Worm (Caenorhabditis elegans): ENCODE results near the gene T28D9.4.
A peak's percentile ranks its signal among the peaks of the same experiment; 100 is the strongest.

T28D9.4 gene

DNA sequence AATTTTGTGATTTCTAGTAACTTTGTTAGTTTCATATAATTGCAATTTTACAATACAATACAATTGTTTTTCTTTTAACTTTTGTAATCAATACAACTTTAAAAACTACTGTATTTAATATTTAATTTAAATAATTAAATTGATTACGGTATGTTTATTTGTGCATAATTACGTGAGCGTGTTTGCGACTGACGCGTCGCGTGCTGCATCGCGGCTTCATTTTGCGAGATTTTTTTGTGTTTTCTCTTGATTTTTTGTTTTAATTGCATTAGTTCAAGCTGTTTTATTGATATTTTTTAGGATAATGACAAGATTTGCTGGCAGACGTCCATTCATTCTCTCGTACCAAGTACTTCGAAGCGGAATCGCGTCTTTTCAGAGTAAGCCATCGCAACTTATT lies at the start of gene T28D9.4:
T28D9.4 (plus strand) TSS at position 301 of the 400 bp plus-strand sequence.
- TF ChIP-seq pros-1 (tag; optimal IDR thresholded peaks at IDR 0.05) (no peak), ztf-16 (tag; optimal IDR thresholded peaks at IDR 0.05) (no peak), madf-2 (tag; optimal IDR thresholded peaks at IDR 0.05) (no peak), zip-5 (tag; optimal IDR thresholded peaks at IDR 0.05) (no peak)

DNA sequence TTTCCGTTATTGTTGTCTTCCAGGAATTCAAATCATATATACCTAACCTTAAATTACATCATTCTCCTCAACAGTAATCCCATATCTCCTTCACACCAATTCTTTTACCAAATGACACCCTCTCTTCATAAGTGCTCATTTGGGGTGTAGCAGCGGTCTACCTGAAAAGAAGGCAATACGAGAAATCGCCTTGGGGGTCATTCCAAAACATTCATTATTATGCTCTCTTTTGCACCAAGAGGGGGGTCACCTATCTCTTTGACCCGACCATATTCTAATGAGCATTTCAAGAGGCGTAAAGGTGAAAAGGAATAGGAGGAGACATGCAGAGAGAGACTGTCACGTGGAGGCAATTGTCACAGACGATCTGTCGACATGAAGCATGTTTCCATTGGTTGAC lies 39.9 kb upstream of the T28D9.4 start:
- peak; percentile 25 for TF ChIP-seq hlh-30 (tag; optimal IDR thresholded peaks at IDR 0.05; ENCODE audit: insufficient read depth)
- TF ChIP-seq T23F11.4 (GFP tag; optimal IDR thresholded peaks at IDR 0.05) = no peak

DNA sequence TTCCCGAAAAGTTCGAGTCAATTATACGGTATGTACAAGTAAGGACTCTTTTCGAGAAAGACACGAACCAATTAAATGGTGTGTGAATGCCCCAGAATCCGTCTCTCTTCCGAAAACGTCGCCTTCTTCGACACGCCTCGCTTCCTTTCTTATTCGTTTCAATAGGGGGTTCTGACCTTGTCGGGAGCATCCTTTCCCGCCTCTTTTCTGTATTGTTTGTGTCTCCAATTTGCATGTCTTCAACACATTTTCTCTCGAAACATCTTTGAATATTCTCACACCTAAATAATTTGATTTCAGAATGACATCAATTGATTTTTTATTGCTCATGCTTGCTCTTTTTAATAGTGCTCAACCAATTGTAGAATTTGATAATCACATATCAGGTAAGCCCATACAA lies 35.6 kb upstream of the T28D9.4 start, which contains the start of gene cutl-16:
cutl-16 (plus strand) TSS at position 301 of the 400 bp plus-strand sequence.
- TF ChIP-seq pha-2 (tag; optimal IDR thresholded peaks at IDR 0.05) = no peak
- TF ChIP-seq C38D4.7 (GFP tag; optimal IDR thresholded peaks at IDR 0.05) = no peak
- no peak for TF ChIP-seq fkh-6 (tag; optimal IDR thresholded peaks at IDR 0.05)
- peak; percentile 24 for TF ChIP-seq ref-2 (tag; optimal IDR thresholded peaks at IDR 0.05)

DNA sequence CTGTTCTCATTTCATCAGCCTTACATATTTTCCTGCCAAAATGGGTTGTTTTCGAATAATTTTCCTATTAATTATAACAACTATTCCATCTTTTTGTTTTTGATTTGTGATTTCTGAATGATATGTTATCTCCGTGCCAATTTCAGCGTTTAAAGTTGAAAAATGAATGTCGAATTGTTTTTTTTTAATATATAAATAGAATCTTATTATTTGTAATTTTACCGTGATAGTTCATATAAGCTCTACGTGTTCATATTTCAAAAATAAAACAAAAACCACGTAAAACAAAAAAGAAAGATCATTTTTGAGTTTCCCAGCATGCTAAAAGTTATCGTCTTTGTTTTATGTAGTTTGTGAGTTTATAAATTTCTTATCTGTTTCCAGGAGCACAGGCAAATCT lies 33.0 kb upstream of the T28D9.4 start, which contains the start of gene K06A1.2:
K06A1.2 (plus strand) TSS at position 301 of the 400 bp plus-strand sequence.
- no peak for TF ChIP-seq F13H6.1 (tag; optimal IDR thresholded peaks at IDR 0.05)
- no peak for TF ChIP-seq ceh-48 (tag; optimal IDR thresholded peaks at IDR 0.05)
- no peak for TF ChIP-seq fkh-6 (tag; optimal IDR thresholded peaks at IDR 0.05)

DNA sequence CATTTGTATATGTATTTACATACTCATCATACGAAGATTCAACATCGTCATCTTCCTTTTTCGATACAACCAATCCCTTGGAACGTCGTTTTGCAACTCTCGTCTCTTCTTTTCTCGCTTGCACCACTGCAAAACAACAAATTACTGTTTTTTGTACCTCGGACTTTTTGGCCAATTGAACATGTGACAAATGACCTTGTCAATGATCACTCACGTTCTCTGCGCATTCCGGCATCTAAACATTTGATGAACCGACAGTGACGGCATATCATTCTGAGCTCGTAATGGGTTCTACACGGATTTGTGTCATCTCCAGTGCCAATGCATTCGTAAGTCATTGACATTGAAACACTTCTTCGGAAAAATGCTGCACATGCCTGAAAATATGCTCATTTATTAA lies 28.6 kb upstream of the T28D9.4 start:
- TF ChIP-seq lim-6 (tag; optimal IDR thresholded peaks at IDR 0.05) (no peak), ceh-14 (tag; optimal IDR thresholded peaks at IDR 0.05) (no peak), ceh-22 (tag; optimal IDR thresholded peaks at IDR 0.05) (no peak), K02D7.2 (tag; optimal IDR thresholded peaks at IDR 0.05) (no peak)

DNA sequence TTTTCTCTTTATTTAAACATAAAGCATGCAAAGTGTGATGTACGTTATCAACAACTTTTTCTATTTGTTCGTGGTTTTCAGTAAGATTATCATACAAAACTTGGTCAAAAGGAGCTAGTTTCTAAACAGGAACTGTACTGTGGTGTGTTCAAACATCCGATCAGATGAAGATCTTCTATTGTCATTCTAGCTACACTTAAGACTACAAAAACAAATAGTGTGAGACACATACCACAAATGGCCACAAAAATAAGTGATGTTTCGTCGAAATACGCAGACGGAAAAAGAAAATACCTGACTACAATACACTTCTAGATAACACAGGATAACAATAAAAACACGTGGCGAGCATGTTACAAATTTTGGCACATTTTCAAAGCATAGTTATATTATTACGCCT lies 28.1 kb upstream of the T28D9.4 start:
- no peak for TF ChIP-seq unc-86 (tag; optimal IDR thresholded peaks at IDR 0.05)
- TF ChIP-seq ttx-3 (tag; optimal IDR thresholded peaks at IDR 0.05) = no peak
- TF ChIP-seq fkh-6 (tag; optimal IDR thresholded peaks at IDR 0.05) = no peak
- no peak for TF ChIP-seq dmd-4 (tag; optimal IDR thresholded peaks at IDR 0.05; ENCODE audit: borderline replicate concordance)
- TF ChIP-seq fax-1 (tag; optimal IDR thresholded peaks at IDR 0.05) = no peak
- TF ChIP-seq pros-1 (tag; optimal IDR thresholded peaks at IDR 0.05) = no peak
- TF ChIP-seq lin-11 (tag; optimal IDR thresholded peaks at IDR 0.05) = no peak
- no peak for TF ChIP-seq hlh-8 (tag; optimal IDR thresholded peaks at IDR 0.05)
- no peak for TF ChIP-seq ceh-2 (tag; optimal IDR thresholded peaks at IDR 0.05)
- no peak for TF ChIP-seq che-1 (tag; optimal IDR thresholded peaks at IDR 0.05)

DNA sequence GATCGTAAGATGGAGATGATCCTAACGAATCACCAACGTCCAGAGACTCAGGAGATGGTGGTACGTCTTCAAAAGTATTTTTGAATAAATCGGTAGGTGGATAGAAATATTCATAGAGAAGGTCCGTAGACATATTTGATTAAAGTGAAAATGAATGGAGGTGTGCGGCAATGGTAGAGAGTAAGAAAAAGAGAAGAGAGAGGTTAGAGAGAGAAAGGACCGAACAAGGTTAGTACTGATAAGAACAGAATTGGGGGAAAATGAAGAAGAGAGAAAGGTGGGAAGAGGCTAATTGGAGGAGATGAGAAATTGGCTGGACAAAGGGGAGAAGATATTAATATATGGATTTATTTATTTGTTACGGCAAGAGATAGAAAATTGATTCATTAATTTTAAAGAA lies 27.1 kb upstream of the T28D9.4 start, which contains the start of gene nhr-22:
nhr-22 (minus strand) TSS at position 137 of the 400 bp plus-strand sequence.
- TF ChIP-seq npax-4 (tag; optimal IDR thresholded peaks at IDR 0.05) = no peak

DNA sequence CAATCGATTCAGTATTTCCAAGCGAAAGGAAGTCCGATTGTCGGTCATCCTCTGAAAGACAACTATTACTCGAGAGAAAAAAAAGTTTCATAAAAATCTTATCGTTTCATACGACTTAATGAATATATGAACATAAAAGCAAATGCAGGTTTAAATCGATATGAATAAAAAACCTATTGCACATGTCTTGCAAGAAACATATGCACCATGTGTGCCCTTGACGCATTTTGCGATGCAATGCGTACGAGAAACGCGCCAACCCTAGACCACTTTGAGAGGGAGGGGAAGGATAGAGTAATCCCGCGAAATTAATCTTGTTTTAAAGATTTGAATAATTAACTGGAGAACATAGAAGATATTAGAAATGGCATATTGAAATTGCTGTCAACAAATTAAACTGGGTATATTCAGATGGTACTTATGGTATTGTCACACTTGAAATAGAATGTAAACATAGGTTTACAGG lies 23.4 kb upstream of the T28D9.4 start, which contains the start of gene atg-16.2:
atg-16.2 (minus strand) TSS at position 51 of the 466 bp plus-strand sequence.
- TF ChIP-seq hlh-8 (tag; optimal IDR thresholded peaks at IDR 0.05) (peak; percentile 21), hlh-30 (tag; optimal IDR thresholded peaks at IDR 0.05; ENCODE audit: insufficient read depth) (peak; percentile 60), ceh-14 (tag; optimal IDR thresholded peaks at IDR 0.05) (peak; percentile 11), ceh-48 (tag; optimal IDR thresholded peaks at IDR 0.05) (peak; percentile 13), nfya-1 (tag; optimal IDR thresholded peaks at IDR 0.05) (peak; percentile 37), pqm-1 (tag; optimal IDR thresholded peaks at IDR 0.05) (no peak), ceh-31 (tag; optimal IDR thresholded peaks at IDR 0.05) (peak; percentile 62), fkh-10 (GFP tag; optimal IDR thresholded peaks at IDR 0.05) (no peak), unc-42 (tag; optimal IDR thresholded peaks at IDR 0.05) (peak; percentile 90)
